Worm (Caenorhabditis elegans) whole organism, L2 larva: Measurements from ENCODE around the gene arx-2.

Source experiments
- ZK546.5 ChIP-seq: sonication (generic microtip); optimal IDR thresholded peaks from 2 replicates; lab custom pipeline; 2017; ENCODE audit warnings: missing biosample characterization, missing genetic modification characterization
- ama-1 ChIP-seq: fragments of 150-350 bp; optimal IDR thresholded peaks from 2 replicates; lab custom pipeline; 2018; ENCODE audit warnings: inconsistent platforms
- dmd-4 ChIP-seq: sonication (generic microtip); optimal IDR thresholded peaks from 2 replicates; lab custom pipeline; 2017; ENCODE audit warnings: missing biosample characterization, missing genetic modification characterization
- egl-27 ChIP-seq: sonication (generic microtip); optimal IDR thresholded peaks from 3 replicates; lab custom pipeline; 2017; ENCODE audit warnings: missing biosample characterization, missing genetic modification reagents, missing genetic modification characterization
- lin-13 ChIP-seq: fragments of 150-350 bp; optimal IDR thresholded peaks from 2 replicates; lab custom pipeline; 2014; ENCODE audit warnings: missing biosample characterization, missing genetic modification reagents, missing genetic modification characterization
- lin-39 ChIP-seq: fragments of 150-350 bp; optimal IDR thresholded peaks from 2 replicates; lab custom pipeline; 2014; ENCODE audit warnings: missing biosample characterization, missing genetic modification reagents, missing genetic modification characterization
- mab-5 ChIP-seq: fragments of 150-350 bp; optimal IDR thresholded peaks from 2 replicates; lab custom pipeline; 2014; ENCODE audit warnings: missing biosample characterization, missing genetic modification characterization
- nhr-237 ChIP-seq: fragments of 150-350 bp; optimal IDR thresholded peaks from 2 replicates; lab custom pipeline; 2014; ENCODE audit warnings: missing biosample characterization, missing genetic modification characterization
- nhr-25 ChIP-seq: fragments of 150-350 bp; sonication (generic microtip); optimal IDR thresholded peaks from 3 replicates; lab custom pipeline; 2014; ENCODE audit warnings: missing biosample characterization, missing genetic modification characterization
- skn-1 ChIP-seq: sonication (generic microtip); optimal IDR thresholded peaks from 2 replicates; lab custom pipeline; 2017; ENCODE audit warnings: missing biosample characterization, missing genetic modification characterization
- snpc-4 ChIP-seq: fragments of 150-350 bp; optimal IDR thresholded peaks from 2 replicates; lab custom pipeline; 2014; ENCODE audit warnings: missing biosample characterization, missing genetic modification characterization
- unc-62 ChIP-seq: fragments of 150-350 bp; optimal IDR thresholded peaks from 2 replicates; lab custom pipeline; 2014; ENCODE audit warnings: missing biosample characterization, missing genetic modification reagents, missing genetic modification characterization
- ztf-11 ChIP-seq: sonication (generic microtip); optimal IDR thresholded peaks from 2 replicates; lab custom pipeline; 2017; ENCODE audit warnings: missing biosample characterization, missing genetic modification characterization

DNA sequence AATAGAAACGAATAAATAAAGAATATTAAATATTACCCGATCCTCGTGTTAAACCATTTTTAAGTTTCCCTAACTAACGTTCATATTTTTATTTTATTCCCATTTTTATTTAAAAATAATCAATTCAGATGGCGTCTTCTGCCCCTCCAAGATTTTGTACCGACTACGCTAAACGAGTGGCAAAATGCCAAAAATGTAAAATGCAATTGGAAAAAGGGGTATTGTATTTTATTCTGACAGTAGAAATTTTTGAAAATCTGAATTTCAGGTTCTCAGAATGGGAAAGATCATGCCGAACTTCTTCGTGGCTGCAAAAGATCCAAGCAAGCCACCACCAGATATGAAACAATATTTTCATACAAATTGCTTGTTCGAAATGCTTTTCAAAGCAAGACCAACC is 4.7 kb upstream of the arx-2 start, which contains the start of gene K07C5.3:
- no peak for TF ChIP-seq ZK546.5 (tag; lab: Kevin White, UChicago)
- no peak for TF ChIP-seq nhr-237 (tag; lab: Kevin White, UChicago)
- TF ChIP-seq egl-27, result no peak
- TF ChIP-seq snpc-4 (tag; lab: Kevin White, UChicago), result no peak
- no peak for TF ChIP-seq ztf-11
- TF ChIP-seq lin-13, result no peak
- no peak for TF ChIP-seq lin-39 (tag; lab: Kevin White, UChicago)
- TF ChIP-seq unc-62, result no peak
- TF ChIP-seq skn-1, result no peak
- no peak for TF ChIP-seq nhr-25 (tag; lab: Kevin White, UChicago)
- TF ChIP-seq ama-1 (lab: Kevin White, UChicago), result no peak
- TF ChIP-seq dmd-4 (tag; lab: Kevin White, UChicago), result no peak
- TF ChIP-seq mab-5 (tag; lab: Kevin White, UChicago), result no peak
